Fruit fly (Drosophila melanogaster): Measurements from ENCODE around the gene Adss.

Adss gene

DNA sequence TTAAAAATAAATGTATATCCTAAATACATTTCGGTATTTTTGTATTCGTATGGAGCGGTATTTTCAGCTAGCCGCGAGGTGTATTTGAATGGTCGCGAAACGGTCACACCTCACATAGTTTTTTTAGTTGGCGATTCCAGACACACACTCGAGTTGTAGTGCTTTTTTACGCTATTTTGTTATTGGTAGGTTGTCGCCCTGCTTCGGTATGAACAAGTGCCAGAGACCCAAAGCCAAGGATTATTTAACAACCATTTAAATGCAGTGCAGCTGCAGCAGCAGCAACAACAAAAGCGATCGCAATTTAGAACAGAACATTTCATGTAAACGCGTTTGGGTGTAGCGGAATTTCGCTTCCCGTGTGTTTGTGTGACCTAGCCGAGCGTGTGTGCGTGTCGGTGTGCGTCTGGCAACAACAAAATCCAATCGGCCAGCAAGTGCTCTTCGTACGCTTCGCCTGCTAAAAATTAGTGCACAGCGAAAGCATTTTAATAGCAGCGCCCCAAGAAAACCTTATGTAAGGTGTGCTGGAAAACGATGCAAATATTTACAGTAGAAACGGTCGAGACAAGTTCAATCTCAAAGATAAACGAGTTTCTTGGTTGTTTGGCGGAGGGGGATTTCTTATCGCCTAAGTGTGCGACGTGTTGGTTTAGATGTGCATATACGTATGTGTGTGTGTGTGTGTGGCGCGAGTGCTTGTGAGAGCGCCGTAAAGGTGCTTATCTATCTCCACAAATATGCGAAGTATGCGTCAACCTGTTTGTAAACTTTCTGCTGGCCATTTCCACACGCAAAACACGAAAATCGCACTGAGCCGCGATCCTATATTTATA is 2.5 kb upstream of the Adss start, which contains the start of gene Synd (continued):
- TF ChIP-seq Myb (GFP tag; optimal IDR thresholded peaks at IDR 0.05) (peak; percentile 23), CG7556 (GFP tag; optimal IDR thresholded peaks at IDR 0.05) (peak; percentile 20), CG17829 (tag; optimal IDR thresholded peaks at IDR 0.05) (no peak), BtbVII (GFP tag; optimal IDR thresholded peaks at IDR 0.05) (peak; percentile 69), CG13894 (tag; optimal IDR thresholded peaks at IDR 0.05) (peak; percentile 3), ERR (GFP tag; optimal IDR thresholded peaks at IDR 0.05) (no peak), knrl (GFP tag; IDR thresholded peaks at IDR 0.05; ENCODE audit: partially characterized antibody) (peak; percentile 31; the same call in 1 of the 3 replicates), CG9727 (GFP tag; optimal IDR thresholded peaks at IDR 0.05) (no peak), crp (GFP tag; optimal IDR thresholded peaks at IDR 0.05) (peak in 1 of 2 experiments; percentile 64), dpn (GFP tag; optimal IDR thresholded peaks at IDR 0.05) (peak in 1 of 2 experiments; percentile 49), CG17328 (GFP tag; IDR thresholded peaks at IDR 0.05) (no peak), NFAT (GFP tag; IDR thresholded peaks at IDR 0.05) (no peak; the same call in 1 of the 2 replicates), CG10979 (tag; optimal IDR thresholded peaks at IDR 0.05) (peak; percentile 6), CG2202 (tag; optimal IDR thresholded peaks at IDR 0.05) (no peak), ase (GFP tag; IDR thresholded peaks at IDR 0.05) (no peak), Nf-YA (GFP tag; IDR thresholded peaks at IDR 0.05) (no peak), Hr78 (GFP tag; optimal IDR thresholded peaks at IDR 0.05) (peak in 1 of 2 experiments; percentile 85), Jarid2 (GFP tag; optimal IDR thresholded peaks at IDR 0.05) (peak; percentile 83), zen (tag; optimal IDR thresholded peaks at IDR 0.05) (no peak), Sry-δ (GFP tag; optimal IDR thresholded peaks at IDR 0.05) (peak; percentile 1), CG17385 (GFP tag; optimal IDR thresholded peaks at IDR 0.05) (peak; percentile 20), Aef1 (GFP tag; IDR thresholded peaks at IDR 0.05) (peak; percentile 68; the same call in 2 of the 3 replicates), Bteb2 (GFP tag; optimal IDR thresholded peaks at IDR 0.05) (no peak), CG9215 (GFP tag; IDR thresholded peaks at IDR 0.05) (no peak), grn (GFP tag; optimal IDR thresholded peaks at IDR 0.05) (peak; percentile 28), HHEX (GFP tag; optimal IDR thresholded peaks at IDR 0.05) (no peak), CG3838 (GFP tag; optimal IDR thresholded peaks at IDR 0.05) (no peak), CG6791 (GFP tag; IDR thresholded peaks at IDR 0.05; ENCODE audit: partially characterized antibody) (no peak), org-1 (GFP tag; optimal IDR thresholded peaks at IDR 0.05) (no peak), CG11696 (GFP tag; IDR thresholded peaks at IDR 0.05) (no peak), CHES-1-like (GFP tag; optimal IDR thresholded peaks at IDR 0.05) (peak; percentile 25), toy (GFP tag; IDR thresholded peaks at IDR 0.05) (no peak), gfzf (GFP tag; optimal IDR thresholded peaks at IDR 0.05) (peak; percentile 85), CG2116 (GFP tag; optimal IDR thresholded peaks at IDR 0.05) (no peak), CG2678 (tag; optimal IDR thresholded peaks at IDR 0.05) (peak; percentile 52), hb (GFP tag; IDR thresholded peaks at IDR 0.05; ENCODE audit: partially characterized antibody) (0 out of 3 replicates have a peak, but pooled peaks have one; percentile 29), sd (tag; optimal IDR thresholded peaks at IDR 0.05) (peak; percentile 98), wek (GFP tag; optimal IDR thresholded peaks at IDR 0.05) (no peak), pfk (GFP tag; optimal IDR thresholded peaks at IDR 0.05) (no peak), Dfd (GFP tag; optimal IDR thresholded peaks at IDR 0.05) (no peak), Fer2 (tag; optimal IDR thresholded peaks at IDR 0.05) (no peak), bcd (GFP tag; optimal IDR thresholded peaks at IDR 0.05) (no peak), CG43689 (GFP tag; IDR thresholded peaks at IDR 0.05) (no peak), E2f1 (GFP tag; IDR thresholded peaks at IDR 0.05) (no peak), tgo (GFP tag; IDR thresholded peaks at IDR 0.05) (no peak), kay (GFP tag; optimal IDR thresholded peaks at IDR 0.05) (no peak), rib (GFP tag; IDR thresholded peaks at IDR 0.05) (no peak; the same call in 1 of the 2 replicates), Dp (GFP tag; optimal IDR thresholded peaks at IDR 0.05) (peak; percentile 31)
